Comparison of ENCODE assay signal across 3 worm cellular contexts in the genomic region with DNA sequence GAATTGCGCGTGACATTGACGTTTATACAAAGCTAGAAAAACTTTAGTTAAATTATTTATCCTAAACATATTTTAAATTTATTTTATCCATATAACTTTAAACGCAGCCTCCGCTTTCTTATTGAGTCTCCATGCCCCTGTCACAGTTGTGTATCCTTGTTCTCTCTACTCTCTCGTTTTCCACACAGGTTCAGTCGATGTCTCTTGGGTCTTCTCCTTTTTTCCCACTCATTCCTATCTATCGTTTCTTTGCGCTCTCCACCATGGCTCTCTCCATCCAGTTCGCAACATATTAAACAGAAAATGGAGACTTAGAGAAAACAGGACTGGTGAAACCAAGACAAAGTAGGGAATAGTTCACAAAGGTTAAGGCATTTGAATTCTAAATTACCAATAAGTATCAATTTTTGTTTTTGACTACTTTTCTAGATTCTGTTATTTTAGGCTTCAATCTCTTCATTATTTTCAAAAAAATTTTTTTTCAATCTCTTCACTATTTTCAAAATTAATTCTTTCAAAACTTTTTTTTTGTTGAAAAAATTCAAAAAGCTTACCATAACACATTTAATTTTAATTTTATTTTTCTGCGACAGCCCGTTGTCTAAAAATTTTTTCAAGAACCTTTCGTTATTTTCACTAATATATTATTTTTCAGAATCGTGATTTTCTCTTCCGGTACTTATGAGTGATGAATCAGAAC.
TF ChIP-seq lines count a peak whose summit lies in the region.

A gene (plus strand): TSS at position 650 of the 700 bp plus-strand sequence.

TF ChIP-seq in whole organism, L1 larva, 84 proteins besides CTCF, POLR2A, EP300 and RAD21 (continued from another document and continues in another):
- TF ChIP-seq pqm-1 (tag; optimal IDR thresholded peaks at IDR 0.05; lab: Kevin White, UChicago) (no peak), isw-1 (GFP tag; IDR thresholded peaks at IDR 0.05; lab: Robert Waterston, UW) (no peak), lin-14 (GFP tag; optimal IDR thresholded peaks at IDR 0.05; lab: Kevin White, UChicago) (peak; percentile 84), unc-130 (tag; optimal IDR thresholded peaks at IDR 0.05; lab: Kevin White, UChicago) (no peak), nhr-28 (tag; optimal IDR thresholded peaks at IDR 0.05; lab: Kevin White, UChicago) (no peak), ceh-90 (tag; optimal IDR thresholded peaks at IDR 0.05; lab: Kevin White, UChicago) (no peak), nhr-11 (tag; optimal IDR thresholded peaks at IDR 0.05; lab: Kevin White, UChicago) (no peak), ceh-63 (GFP tag; optimal IDR thresholded peaks at IDR 0.05; lab: Kevin White, UChicago) (no peak), elt-2 (tag; optimal IDR thresholded peaks at IDR 0.05; lab: Kevin White, UChicago) (peak; percentile 30), tbx-2 (tag; optimal IDR thresholded peaks at IDR 0.05; lab: Kevin White, UChicago) (no peak), mep-1 (tag; optimal IDR thresholded peaks at IDR 0.05; lab: Kevin White, UChicago) (no peak), unc-98 (GFP tag; IDR thresholded peaks at IDR 0.05; lab: Robert Waterston, UW) (no peak), F16B12.6 (tag; optimal IDR thresholded peaks at IDR 0.05; lab: Kevin White, UChicago) (no peak), ceh-8 (GFP tag; optimal IDR thresholded peaks at IDR 0.05; lab: Kevin White, UChicago) (no peak), xbp-1 (tag; optimal IDR thresholded peaks at IDR 0.05; lab: Kevin White, UChicago) (peak; percentile 30), lsy-2 (tag; optimal IDR thresholded peaks at IDR 0.05; lab: Kevin White, UChicago) (no peak), egl-13 (tag; optimal IDR thresholded peaks at IDR 0.05; lab: Kevin White, UChicago) (peak; percentile 53), jun-1 (tag; optimal IDR thresholded peaks at IDR 0.05; lab: Kevin White, UChicago) (peak; percentile 76), pax-3 (tag; optimal IDR thresholded peaks at IDR 0.05; lab: Kevin White, UChicago) (no peak), sox-4 (tag; optimal IDR thresholded peaks at IDR 0.05; lab: Kevin White, UChicago) (no peak), zip-4 (GFP tag; optimal IDR thresholded peaks at IDR 0.05; lab: Kevin White, UChicago) (no peak), hpl-2 (GFP tag; optimal IDR thresholded peaks at IDR 0.05; lab: Kevin White, UChicago) (no peak), blmp-1 (tag; optimal IDR thresholded peaks at IDR 0.05; lab: Kevin White, UChicago) (peak; percentile 66), lin-15B (tag; optimal IDR thresholded peaks at IDR 0.05; lab: Kevin White, UChicago) (no peak), aha-1 (tag; optimal IDR thresholded peaks at IDR 0.05; lab: Kevin White, UChicago) (no peak), C16A3.4 (tag; optimal IDR thresholded peaks at IDR 0.05; lab: Kevin White, UChicago) (peak; percentile 90), mdl-1 (tag; optimal IDR thresholded peaks at IDR 0.05; lab: Kevin White, UChicago) (peak in 1 of 2 experiments; percentile 68), lin-39 (tag; optimal IDR thresholded peaks at IDR 0.05; lab: Kevin White, UChicago) (no peak), C04F5.9 (tag; optimal IDR thresholded peaks at IDR 0.05; lab: Kevin White, UChicago) (no peak), nhr-237 (tag; optimal IDR thresholded peaks at IDR 0.05; lab: Kevin White, UChicago) (peak; percentile 43), vab-15 (tag; optimal IDR thresholded peaks at IDR 0.05; lab: Kevin White, UChicago) (no peak), ztf-11 (tag; optimal IDR thresholded peaks at IDR 0.05; lab: Kevin White, UChicago) (peak in 1 of 2 experiments; percentile 7), zag-1 (tag; optimal IDR thresholded peaks at IDR 0.05; lab: Kevin White, UChicago) (no peak), lin-35 (GFP tag; optimal IDR thresholded peaks at IDR 0.05; lab: Kevin White, UChicago) (peak; percentile 44 to 77), nhr-84 (tag; optimal IDR thresholded peaks at IDR 0.05; lab: Kevin White, UChicago) (no peak), nhr-12 (tag; optimal IDR thresholded peaks at IDR 0.05; lab: Kevin White, UChicago) (no peak), ama-1 (optimal IDR thresholded peaks at IDR 0.05; lab: Kevin White, UChicago) (no peak), snpc-4 (tag; optimal IDR thresholded peaks at IDR 0.05; lab: Kevin White, UChicago) (no peak), irx-1 (tag; optimal IDR thresholded peaks at IDR 0.05; lab: Kevin White, UChicago) (peak; percentile 51), egl-27 (tag; optimal IDR thresholded peaks at IDR 0.05; lab: Kevin White, UChicago) (no peak), nhr-47 (tag; optimal IDR thresholded peaks at IDR 0.05; lab: Kevin White, UChicago) (peak; percentile 82), nhr-90 (tag; optimal IDR thresholded peaks at IDR 0.05; lab: Kevin White, UChicago; ENCODE audit: poor library complexity) (peak; percentile 82), elt-3 (tag; optimal IDR thresholded peaks at IDR 0.05; lab: Kevin White, UChicago) (peak in 3 of 6 experiments; percentile 6 to 68 (median 40))

TF ChIP-seq in whole organism, L3 larva, 47 proteins besides CTCF, POLR2A, EP300 and RAD21 (continued from another document):
- TF ChIP-seq egl-5 (tag; optimal IDR thresholded peaks at IDR 0.05; lab: Kevin White, UChicago) (peak; percentile 69), mml-1 (tag; optimal IDR thresholded peaks at IDR 0.05; lab: Kevin White, UChicago) (no peak), elt-3 (tag; optimal IDR thresholded peaks at IDR 0.05; lab: Kevin White, UChicago) (peak in 1 of 3 experiments; percentile 52), jun-1 (tag; optimal IDR thresholded peaks at IDR 0.05; lab: Kevin White, UChicago) (peak; percentile 84), nhr-25 (tag; optimal IDR thresholded peaks at IDR 0.05; lab: Kevin White, UChicago) (peak; percentile 51), nhr-43 (tag; optimal IDR thresholded peaks at IDR 0.05; lab: Kevin White, UChicago; ENCODE audit: poor library complexity, severe bottlenecking) (peak; percentile 69), pha-4 (tag; optimal IDR thresholded peaks at IDR 0.05; lab: Kevin White, UChicago) (no peak), tbx-2 (tag; optimal IDR thresholded peaks at IDR 0.05; lab: Kevin White, UChicago) (no peak), eor-1 (tag; optimal IDR thresholded peaks at IDR 0.05; lab: Kevin White, UChicago) (no peak)

TF ChIP-seq in whole organism, young adult, 124 proteins besides CTCF, POLR2A, EP300 and RAD21 (continued from another document and continues in another):
- TF ChIP-seq aptf-2 (GFP tag; conservative IDR thresholded peaks at IDR 0.05; lab: Robert Waterston, UW) (no peak), ztf-25 (GFP tag; IDR thresholded peaks at IDR 0.05; lab: Robert Waterston, UW) (no peak), ztf-28 (GFP tag; IDR thresholded peaks at IDR 0.05; lab: Robert Waterston, UW) (no peak), mxl-1 (tag; optimal IDR thresholded peaks at IDR 0.05; lab: Kevin White, UChicago) (no peak), F39B2.1 (GFP tag; IDR thresholded peaks at IDR 0.05; lab: Robert Waterston, UW) (no peak), C06A6.2 (GFP tag; conservative IDR thresholded peaks at IDR 0.05; lab: Robert Waterston, UW) (no peak), F33H1.4 (GFP tag; IDR thresholded peaks at IDR 0.05; lab: Robert Waterston, UW) (no peak), B0336.3 (GFP tag; IDR thresholded peaks at IDR 0.05; lab: Robert Waterston, UW) (peak; percentile 66), let-526 (GFP tag; IDR thresholded peaks at IDR 0.05; lab: Robert Waterston, UW) (no peak), unc-130 (GFP tag; optimal IDR thresholded peaks at IDR 0.05; lab: Kevin White, UChicago) (no peak), egl-18 (GFP tag; IDR thresholded peaks at IDR 0.05; lab: Robert Waterston, UW) (no peak), ama-1 (optimal IDR thresholded peaks at IDR 0.05; lab: Kevin White, UChicago) (no peak), ama-1 (GFP tag; optimal IDR thresholded peaks at IDR 0.05; lab: Kevin White, UChicago) (no peak), efl-1 (GFP tag; optimal IDR thresholded peaks at IDR 0.05; lab: Kevin White, UChicago) (no peak), F52B5.7 (tag; optimal IDR thresholded peaks at IDR 0.05; lab: Kevin White, UChicago) (no peak), athp-1 (tag; optimal IDR thresholded peaks at IDR 0.05; lab: Kevin White, UChicago) (no peak), ets-4 (GFP tag; optimal IDR thresholded peaks at IDR 0.05; lab: Kevin White, UChicago) (no peak), B0261.1 (tag; optimal IDR thresholded peaks at IDR 0.05; lab: Kevin White, UChicago) (peak; percentile 22), zim-3 (tag; optimal IDR thresholded peaks at IDR 0.05; lab: Kevin White, UChicago) (no peak), Y79H2A.3 (GFP tag; conservative IDR thresholded peaks at IDR 0.05; lab: Robert Waterston, UW) (no peak), F49E8.2 (tag; optimal IDR thresholded peaks at IDR 0.05; lab: Kevin White, UChicago; ENCODE audit: insufficient read depth) (no peak), akir-1 (GFP tag; optimal IDR thresholded peaks at IDR 0.05; lab: Kevin White, UChicago) (peak; percentile 11), ceh-79 (tag; optimal IDR thresholded peaks at IDR 0.05; lab: Kevin White, UChicago) (no peak), snpc-3.4 (tag; optimal IDR thresholded peaks at IDR 0.05; lab: Kevin White, UChicago) (no peak), nhr-80 (tag; optimal IDR thresholded peaks at IDR 0.05; lab: Kevin White, UChicago) (peak; percentile 77), snpc-1.1 (tag; optimal IDR thresholded peaks at IDR 0.05; lab: Kevin White, UChicago; ENCODE audit: insufficient read depth) (no peak), Y67H2A.10 (GFP tag; conservative IDR thresholded peaks at IDR 0.05; lab: Robert Waterston, UW) (no peak), nhr-120 (GFP tag; IDR thresholded peaks at IDR 0.05; lab: Robert Waterston, UW) (no peak), B0035.1 (tag; optimal IDR thresholded peaks at IDR 0.05; lab: Kevin White, UChicago) (no peak), mcd-1 (GFP tag; IDR thresholded peaks at IDR 0.05; lab: Robert Waterston, UW) (no peak; the same call in 1 of the 2 replicates), K12H6.12 (tag; optimal IDR thresholded peaks at IDR 0.05; lab: Kevin White, UChicago) (peak; percentile 37), snpc-4 (GFP tag; optimal IDR thresholded peaks at IDR 0.05; lab: Kevin White, UChicago) (no peak), snpc-4 (tag; optimal IDR thresholded peaks at IDR 0.05; lab: Kevin White, UChicago) (peak in 2 of 4 experiments; percentile 3 to 38), cebp-2 (GFP tag; IDR thresholded peaks at IDR 0.05; lab: Robert Waterston, UW) (no peak), pha-4 (tag; optimal IDR thresholded peaks at IDR 0.05; lab: Kevin White, UChicago) (no peak), hrde-1 (tag; optimal IDR thresholded peaks at IDR 0.05; lab: Kevin White, UChicago; ENCODE audit: borderline replicate concordance) (no peak), attf-3 (GFP tag; conservative IDR thresholded peaks at IDR 0.05; lab: Robert Waterston, UW) (no peak), ztf-22 (GFP tag; optimal IDR thresholded peaks at IDR 0.05; lab: Kevin White, UChicago) (no peak), F57A8.1 (GFP tag; optimal IDR thresholded peaks at IDR 0.05; lab: Kevin White, UChicago) (no peak), ceh-91 (GFP tag; IDR thresholded peaks at IDR 0.05; lab: Robert Waterston, UW) (no peak), him-1 (tag; optimal IDR thresholded peaks at IDR 0.05; lab: Kevin White, UChicago) (no peak), F57C9.4 (tag; optimal IDR thresholded peaks at IDR 0.05; lab: Kevin White, UChicago) (no peak), hmg-1.2 (GFP tag; IDR thresholded peaks at IDR 0.05; lab: Robert Waterston, UW) (peak; percentile 74), madf-6 (GFP tag; IDR thresholded peaks at IDR 0.05; lab: Robert Waterston, UW) (no peak), fkh-3 (tag; optimal IDR thresholded peaks at IDR 0.05; lab: Kevin White, UChicago) (no peak), rpc-1 (optimal IDR thresholded peaks at IDR 0.05; lab: Kevin White, UChicago) (no peak), rpc-1 (tag; optimal IDR thresholded peaks at IDR 0.05; lab: Kevin White, UChicago) (no peak), dpl-1 (GFP tag; optimal IDR thresholded peaks at IDR 0.05; lab: Kevin White, UChicago) (no peak), xnd-1 (tag; optimal IDR thresholded peaks at IDR 0.05; lab: Kevin White, UChicago) (no peak), hlh-12 (tag; optimal IDR thresholded peaks at IDR 0.05; lab: Kevin White, UChicago) (no peak), madf-8 (GFP tag; conservative IDR thresholded peaks at IDR 0.05; lab: Robert Waterston, UW) (no peak), F10E7.11 (tag; optimal IDR thresholded peaks at IDR 0.05; lab: Kevin White, UChicago) (no peak), lin-40 (tag; optimal IDR thresholded peaks at IDR 0.05; lab: Kevin White, UChicago) (peak; percentile 91), mes-4 (tag; optimal IDR thresholded peaks at IDR 0.05; lab: Kevin White, UChicago) (no peak), D2030.7 (GFP tag; IDR thresholded peaks at IDR 0.05; lab: Robert Waterston, UW) (no peak), Y53G8AR.9 (GFP tag; conservative IDR thresholded peaks at IDR 0.05; lab: Robert Waterston, UW) (no peak), attf-5 (GFP tag; optimal IDR thresholded peaks at IDR 0.05; lab: Kevin White, UChicago) (peak; percentile 20), K11D2.4 (GFP tag; IDR thresholded peaks at IDR 0.05; lab: Robert Waterston, UW) (peak; percentile 69; the same call in 1 of the 2 replicates), pbrm-1 (GFP tag; IDR thresholded peaks at IDR 0.05; lab: Robert Waterston, UW) (no peak), zfh-2 (GFP tag; conservative IDR thresholded peaks at IDR 0.05; lab: Robert Waterston, UW) (no peak), nhr-90 (tag; optimal IDR thresholded peaks at IDR 0.05; lab: Kevin White, UChicago) (no peak), atf-7 (tag; optimal IDR thresholded peaks at IDR 0.05; lab: Kevin White, UChicago) (no peak), Y56A3A.18 (GFP tag; IDR thresholded peaks at IDR 0.05; lab: Robert Waterston, UW) (peak; percentile 81; the same call in 1 of the 2 replicates), tbx-9 (tag; optimal IDR thresholded peaks at IDR 0.05; lab: Kevin White, UChicago; ENCODE audit: borderline replicate concordance) (no peak), T26A5.8 (tag; optimal IDR thresholded peaks at IDR 0.05; lab: Kevin White, UChicago) (no peak), let-607 (tag; optimal IDR thresholded peaks at IDR 0.05; lab: Kevin White, UChicago) (peak in 1 of 2 experiments; percentile 5), bed-1 (GFP tag; IDR thresholded peaks at IDR 0.05; lab: Robert Waterston, UW) (no peak), unc-62 (GFP tag; optimal IDR thresholded peaks at IDR 0.05; lab: Kevin White, UChicago) (peak; percentile 2), ceh-40 (GFP tag; IDR thresholded peaks at IDR 0.05; lab: Robert Waterston, UW) (no peak), F23B12.7 (tag; optimal IDR thresholded peaks at IDR 0.05; lab: Kevin White, UChicago; ENCODE audit: insufficient read depth) (no peak), lsy-27 (tag; optimal IDR thresholded peaks at IDR 0.05; lab: Kevin White, UChicago; ENCODE audit: borderline replicate concordance, insufficient read depth) (no peak), T07F8.4 (tag; optimal IDR thresholded peaks at IDR 0.05; lab: Kevin White, UChicago) (no peak), F22D6.2 (tag; optimal IDR thresholded peaks at IDR 0.05; lab: Kevin White, UChicago) (no peak), aptf-3 (GFP tag; IDR thresholded peaks at IDR 0.05; lab: Robert Waterston, UW) (no peak), C17E4.6 (GFP tag; IDR thresholded peaks at IDR 0.05; lab: Robert Waterston, UW) (no peak), lin-54 (GFP tag; optimal IDR thresholded peaks at IDR 0.05; lab: Kevin White, UChicago) (no peak), F55B11.4 (tag; optimal IDR thresholded peaks at IDR 0.05; lab: Kevin White, UChicago; ENCODE audit: borderline replicate concordance, insufficient read depth) (no peak), hsf-1 (GFP tag; IDR thresholded peaks at IDR 0.05; lab: Robert Waterston, UW) (no peak), ekl-4 (GFP tag; IDR thresholded peaks at IDR 0.05; lab: Robert Waterston, UW) (no peak), ZK185.1 (tag; optimal IDR thresholded peaks at IDR 0.05; lab: Kevin White, UChicago; ENCODE audit: poor library complexity, severe bottlenecking) (peak; percentile 65), nhr-27 (tag; optimal IDR thresholded peaks at IDR 0.05; lab: Kevin White, UChicago) (no peak)
